Worm (Caenorhabditis elegans): Measurements from ENCODE around the gene T19D12.9.
A peak's percentile ranks its signal among the peaks of the same experiment; 100 is the strongest.

Gene T19D12.9

ce11 chrII:6616770-6617169, 37.4 kb downstream of the T19D12.9 start, which contains the start of gene klf-3:
Gene klf-3 (plus strand): TSS chrII:6616878.
- peak; percentile 1 for TF ChIP-seq blmp-1 (tag; optimal IDR thresholded peaks at IDR 0.05; ENCODE audit: insufficient read depth)
- TF ChIP-seq nhr-11 (tag; optimal IDR thresholded peaks at IDR 0.05), result no peak

- TF ChIP-seq nhr-10 (tag; optimal IDR thresholded peaks at IDR 0.05), result no peak
- TF ChIP-seq sma-9 (GFP tag; optimal IDR thresholded peaks at IDR 0.05), result peak; percentile 38
- no peak for TF ChIP-seq sma-9 (tag; optimal IDR thresholded peaks at IDR 0.05)
- no peak for TF ChIP-seq egl-27 (tag; optimal IDR thresholded peaks at IDR 0.05)
- TF ChIP-seq lin-13 (GFP tag; optimal IDR thresholded peaks at IDR 0.05), result no peak
- TF ChIP-seq sem-4 (tag; optimal IDR thresholded peaks at IDR 0.05), result no peak
- TF ChIP-seq fos-1 (tag; optimal IDR thresholded peaks at IDR 0.05), result peak; percentile 85
- TF ChIP-seq mdl-1 (tag; optimal IDR thresholded peaks at IDR 0.05), result no peak
- no peak for TF ChIP-seq elt-3 (tag; optimal IDR thresholded peaks at IDR 0.05)
Observed at ce11 chrII:6616135-6616534, 38.0 kb downstream of the T19D12.9 start.

- TF ChIP-seq fos-1 (tag; optimal IDR thresholded peaks at IDR 0.05), result peak; percentile 92
- TF ChIP-seq snpc-4 (tag; optimal IDR thresholded peaks at IDR 0.05), result no peak
- TF ChIP-seq crh-2 (tag; optimal IDR thresholded peaks at IDR 0.05), result peak; percentile 41
- no peak for TF ChIP-seq unc-62 (GFP tag; optimal IDR thresholded peaks at IDR 0.05)
- TF ChIP-seq nhr-77 (tag; optimal IDR thresholded peaks at IDR 0.05), result no peak
- no peak for TF ChIP-seq peb-1 (tag; optimal IDR thresholded peaks at IDR 0.05)
- TF ChIP-seq zag-1 (tag; optimal IDR thresholded peaks at IDR 0.05), result no peak
- TF ChIP-seq F13H6.1 (tag; optimal IDR thresholded peaks at IDR 0.05), result peak; percentile 67
- TF ChIP-seq nhr-129 (tag; optimal IDR thresholded peaks at IDR 0.05), result peak; percentile 12
- TF ChIP-seq sma-9 (GFP tag; optimal IDR thresholded peaks at IDR 0.05), result peak; percentile 29
- no peak for TF ChIP-seq sma-9 (tag; optimal IDR thresholded peaks at IDR 0.05)
- no peak for TF ChIP-seq egl-27 (tag; optimal IDR thresholded peaks at IDR 0.05)
Observed at ce11 chrII:6615232-6616029, 38.8 kb downstream of the T19D12.9 start.

ce11 chrII:6614500-6614899, 39.7 kb downstream of the T19D12.9 start:
- TF ChIP-seq ama-1 (optimal IDR thresholded peaks at IDR 0.05) (no peak), fos-1 (tag; optimal IDR thresholded peaks at IDR 0.05) (peak; percentile 18)

- peak; percentile 22 for TF ChIP-seq sma-9 (GFP tag; optimal IDR thresholded peaks at IDR 0.05)
- no peak for TF ChIP-seq sma-9 (tag; optimal IDR thresholded peaks at IDR 0.05)
- TF ChIP-seq nhr-23 (tag; optimal IDR thresholded peaks at IDR 0.05), result no peak
- TF ChIP-seq F13H6.1 (tag; optimal IDR thresholded peaks at IDR 0.05), result peak; percentile 3
- TF ChIP-seq crh-2 (tag; optimal IDR thresholded peaks at IDR 0.05), result peak; percentile 48
- TF ChIP-seq skn-1 (tag; optimal IDR thresholded peaks at IDR 0.05), result no peak
- peak; percentile 87 for TF ChIP-seq fos-1 (tag; optimal IDR thresholded peaks at IDR 0.05)
Observed at ce11 chrII:6612544-6612943, 41.6 kb downstream of the T19D12.9 start.

- TF ChIP-seq ztf-1 (GFP tag; conservative IDR thresholded peaks at IDR 0.05), result no peak
- no peak for TF ChIP-seq alr-1 (tag; optimal IDR thresholded peaks at IDR 0.05)
- TF ChIP-seq mab-5 (tag; optimal IDR thresholded peaks at IDR 0.05), result no peak
- no peak for TF ChIP-seq sem-4 (tag; optimal IDR thresholded peaks at IDR 0.05)
- TF ChIP-seq zag-1 (tag; optimal IDR thresholded peaks at IDR 0.05), result no peak
- TF ChIP-seq F13H6.1 (tag; optimal IDR thresholded peaks at IDR 0.05), result no peak
- no peak for TF ChIP-seq ama-1 (optimal IDR thresholded peaks at IDR 0.05)
- TF ChIP-seq R02D3.7 (tag; optimal IDR thresholded peaks at IDR 0.05), result no peak
- TF ChIP-seq elt-3 (tag; optimal IDR thresholded peaks at IDR 0.05), result no peak
- TF ChIP-seq nhr-77 (tag; optimal IDR thresholded peaks at IDR 0.05), result no peak
- no peak for TF ChIP-seq crh-2 (tag; optimal IDR thresholded peaks at IDR 0.05)
- TF ChIP-seq skn-1 (tag; optimal IDR thresholded peaks at IDR 0.05), result no peak
- no peak for TF ChIP-seq aly-2 (tag; optimal IDR thresholded peaks at IDR 0.05)
- TF ChIP-seq nhr-6 (tag; optimal IDR thresholded peaks at IDR 0.05), result no peak
- no peak for TF ChIP-seq nhr-129 (tag; optimal IDR thresholded peaks at IDR 0.05)
- no peak for TF ChIP-seq nhr-23 (tag; optimal IDR thresholded peaks at IDR 0.05)
- no peak for TF ChIP-seq ZK546.5 (tag; optimal IDR thresholded peaks at IDR 0.05)
- TF ChIP-seq sma-3 (GFP tag; optimal IDR thresholded peaks at IDR 0.05), result no peak
- TF ChIP-seq ceh-16 (tag; optimal IDR thresholded peaks at IDR 0.05), result no peak
Observed at ce11 chrII:6610262-6610661, 43.9 kb downstream of the T19D12.9 start.

Data from whole organism, L2 larva.